Worm (Caenorhabditis elegans) whole organism, L2 larva: ENCODE results near the gene F38H4.6.

ENCODE experiments used
- R02D3.7 ChIP-seq: fragments of 150-350 bp; optimal IDR thresholded peaks from 2 replicates; lab custom pipeline; 2014; ENCODE audit warnings: missing biosample characterization, missing genetic modification characterization
- ceh-16 ChIP-seq: fragments of 150-350 bp; optimal IDR thresholded peaks from 2 replicates; lab custom pipeline; 2014; ENCODE audit warnings: missing biosample characterization, missing genetic modification characterization
- ceh-82 ChIP-seq: fragments of 150-350 bp; optimal IDR thresholded peaks from 2 replicates; lab custom pipeline; 2014; ENCODE audit warnings: missing biosample characterization, missing genetic modification characterization
- lin-11 ChIP-seq: fragments of 150-350 bp; sonication (generic microtip); optimal IDR thresholded peaks from 2 replicates; lab custom pipeline; 2014; ENCODE audit warnings: missing biosample characterization, missing genetic modification characterization, inconsistent platforms, mixed read lengths
- mdl-1 ChIP-seq, 2 experiments: fragments of 150-350 bp in 1 of 2; sonication (generic microtip) in 1 of 2; optimal IDR thresholded peaks; 2 replicates each; lab custom pipeline; 2017; ENCODE audit warnings: missing biosample characterization in 2 of 2, missing genetic modification characterization in 2 of 2
- snpc-4 ChIP-seq: fragments of 150-350 bp; optimal IDR thresholded peaks from 2 replicates; lab custom pipeline; 2014; ENCODE audit warnings: missing biosample characterization, missing genetic modification characterization

DNA sequence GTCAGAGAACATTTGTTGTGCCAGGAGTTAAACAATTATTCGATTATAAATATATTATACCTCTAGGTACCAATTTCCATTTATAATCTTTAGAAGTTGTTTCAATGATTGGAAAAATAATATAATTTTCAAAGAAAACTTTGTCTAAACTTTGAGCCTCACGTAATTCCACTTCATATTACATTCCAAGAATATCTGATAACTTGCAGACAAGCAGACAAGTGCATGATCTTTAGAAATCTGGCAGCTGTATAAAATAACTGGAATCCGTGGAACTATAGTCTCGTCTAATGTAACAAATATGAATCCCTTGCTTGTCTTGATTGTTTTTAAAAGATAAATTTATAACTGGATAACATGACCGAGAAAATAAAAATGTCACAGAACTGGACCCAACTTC lies 44.9 kb upstream of the F38H4.6 start:
- TF ChIP-seq snpc-4 (tag; lab: Kevin White, UChicago) (no peak), ceh-82 (no peak), lin-11 (no peak), ceh-16 (tag; lab: Kevin White, UChicago) (no peak), R02D3.7 (tag; lab: Kevin White, UChicago) (no peak), mdl-1 (tag; optimal IDR thresholded peaks at IDR 0.05; lab: Kevin White, UChicago) (no peak)
